Fruit fly (Drosophila melanogaster) whole organism, embryonic: ENCODE data around the gene mdlc.

Experiments used
- Ada2b ChIP-seq: fragments of 200-800 bp; sonication (Bioruptor generic); IDR thresholded peaks from 2 replicates; pipeline ENCODE4 v1.3.6; 2022; ENCODE audit warnings: missing biosample characterization, missing genetic modification characterization
- C15 ChIP-seq: fragments of 200-800 bp; sonication (Bioruptor generic); IDR thresholded peaks from 3 replicates; pipeline ENCODE4 v1.3.6; 2022; ENCODE audit warnings: missing biosample characterization, missing genetic modification characterization
- CG10274 ChIP-seq: fragments of 200-800 bp; sonication (Bioruptor generic); optimal IDR thresholded peaks from 3 replicates; lab custom pipeline; 2017; ENCODE audit warnings: missing biosample characterization, mild to moderate bottlenecking, missing genetic modification characterization
- CG10366 ChIP-seq: fragments of 200-800 bp; sonication (Bioruptor generic); IDR thresholded peaks from 2 replicates; pipeline ENCODE4 v1.3.6; 2022; ENCODE audit warnings: missing biosample characterization, missing genetic modification characterization
- CG11247 ChIP-seq: fragments of 200-800 bp; sonication (Bioruptor generic); IDR thresholded peaks from 2 replicates; pipeline ENCODE4 v1.3.6; 2022; ENCODE audit warnings: missing biosample characterization, missing genetic modification characterization
- CG11560 ChIP-seq: fragments of 200-800 bp; sonication (Bioruptor generic); IDR thresholded peaks from 3 replicates; pipeline ENCODE4 v1.3.6; 2022; ENCODE audit warnings: missing biosample characterization, missing genetic modification characterization
- CG11695 ChIP-seq: fragments of 200-800 bp; sonication (Bioruptor generic); IDR thresholded peaks from 3 replicates; pipeline ENCODE4 v1.3.6; 2022; ENCODE audit warnings: missing biosample characterization, missing genetic modification characterization
- CG13123 ChIP-seq: fragments of 200-800 bp; sonication (Bioruptor generic); optimal IDR thresholded peaks from 2 replicates; lab custom pipeline; 2016; ENCODE audit warnings: missing biosample characterization, missing genetic modification characterization
- CG14710 ChIP-seq: fragments of 200-800 bp; sonication (Bioruptor generic); optimal IDR thresholded peaks from 3 replicates; lab custom pipeline; 2019; ENCODE audit warnings: missing biosample characterization, mild to moderate bottlenecking, missing genetic modification characterization, moderate library complexity
- CG15514 ChIP-seq: fragments of 200-800 bp; sonication (Bioruptor generic); optimal IDR thresholded peaks from 3 replicates; lab custom pipeline; 2017; ENCODE audit warnings: missing biosample characterization, missing genetic modification characterization, mild to moderate bottlenecking, moderate library complexity, missing genetic modification reagents
- CG1602 ChIP-seq: fragments of 200-800 bp; sonication (Bioruptor generic); optimal IDR thresholded peaks from 3 replicates; lab custom pipeline; 2016; ENCODE audit warnings: missing biosample characterization, missing genetic modification characterization
- CG18764 ChIP-seq: fragments of 200-800 bp; sonication (Bioruptor generic); optimal IDR thresholded peaks from 3 replicates; lab custom pipeline; 2016; ENCODE audit warnings: missing biosample characterization, missing genetic modification characterization
- CG32532 ChIP-seq: fragments of 200-800 bp; sonication (Bioruptor generic); IDR thresholded peaks from 2 replicates; pipeline ENCODE4 v1.3.6; 2022; ENCODE audit warnings: missing biosample characterization, missing genetic modification characterization
- CG33213 ChIP-seq: fragments of 200-800 bp; sonication (Bioruptor generic); optimal IDR thresholded peaks from 3 replicates; lab custom pipeline; 2016; ENCODE audit warnings: missing biosample characterization, missing genetic modification characterization
- CG3847 ChIP-seq: fragments of 200-800 bp; sonication (Bioruptor generic); IDR thresholded peaks from 2 replicates; pipeline ENCODE4 v1.3.6; 2022; ENCODE audit warnings: missing biosample characterization, missing genetic modification characterization
- CG4360 ChIP-seq: fragments of 200-800 bp; sonication (Bioruptor generic); IDR thresholded peaks from 2 replicates; pipeline ENCODE4 v1.3.6; 2022; ENCODE audit warnings: missing biosample characterization, missing genetic modification characterization
- CG4424 ChIP-seq: fragments of 200-800 bp; sonication (Bioruptor generic); optimal IDR thresholded peaks from 3 replicates; lab custom pipeline; 2016; ENCODE audit warnings: missing biosample characterization, missing genetic modification characterization
- CG4854 ChIP-seq: fragments of 200-800 bp; sonication (Bioruptor generic); optimal IDR thresholded peaks from 2 replicates; lab custom pipeline; 2016; ENCODE audit warnings: missing biosample characterization, missing genetic modification characterization, inconsistent platforms
- CG7271 ChIP-seq: fragments of 200-800 bp; sonication (Bioruptor generic); optimal IDR thresholded peaks from 2 replicates; lab custom pipeline; 2018; ENCODE audit warnings: missing biosample characterization, mild to moderate bottlenecking, missing genetic modification characterization, moderate library complexity
- CG7839 ChIP-seq: fragments of 200-800 bp; sonication (Bioruptor generic); optimal IDR thresholded peaks from 3 replicates; lab custom pipeline; 2018; ENCODE audit warnings: missing biosample characterization, mild to moderate bottlenecking, missing genetic modification characterization, moderate library complexity
- CG8089 ChIP-seq: fragments of 200-800 bp; sonication (Bioruptor generic); optimal IDR thresholded peaks from 3 replicates; lab custom pipeline; 2016; ENCODE audit warnings: missing biosample characterization, missing genetic modification characterization
- CG9817 ChIP-seq: fragments of 200-800 bp; sonication (Bioruptor generic); optimal IDR thresholded peaks from 2 replicates; lab custom pipeline; 2018; ENCODE audit warnings: missing biosample characterization, mild to moderate bottlenecking, missing genetic modification characterization, moderate library complexity
- CG9932 ChIP-seq: fragments of 200-800 bp; sonication (Bioruptor generic); IDR thresholded peaks from 2 replicates; pipeline ENCODE4 v1.3.6; 2022; ENCODE audit warnings: missing biosample characterization, missing genetic modification characterization
- CHES-1-like ChIP-seq: fragments of 200-800 bp; sonication (Bioruptor generic); optimal IDR thresholded peaks from 2 replicates; lab custom pipeline; 2016; ENCODE audit warnings: missing biosample characterization, missing genetic modification characterization
- D19A ChIP-seq: fragments of 200-800 bp; optimal IDR thresholded peaks from 3 replicates; lab custom pipeline; 2019; ENCODE audit warnings: missing biosample characterization, mild to moderate bottlenecking, missing genetic modification characterization, moderate library complexity
- Dad ChIP-seq: fragments of 200-800 bp; sonication (Bioruptor generic); optimal IDR thresholded peaks from 3 replicates; lab custom pipeline; 2016; ENCODE audit warnings: missing biosample characterization, missing genetic modification characterization
- Dip3 ChIP-seq: fragments of 200-800 bp; sonication (Bioruptor generic); optimal IDR thresholded peaks from 3 replicates; lab custom pipeline; 2016; ENCODE audit warnings: missing biosample characterization, missing genetic modification characterization
- Gug ChIP-seq: fragments of 200-800 bp; sonication (Bioruptor generic); IDR thresholded peaks from 4 replicates; pipeline ENCODE4 v1.3.6; 2022; ENCODE audit warnings: missing biosample characterization, missing genetic modification characterization
- Med ChIP-seq: fragments of 200-800 bp; sonication (Bioruptor generic); peaks from one replicate; lab custom pipeline; 2016; ENCODE audit warnings: missing biosample characterization, missing genetic modification characterization, mild to moderate bottlenecking, inconsistent platforms, moderate library complexity
- Ptx1 ChIP-seq: fragments of 200-800 bp; sonication (Bioruptor generic); IDR thresholded peaks from 2 replicates; pipeline ENCODE4 v1.3.6; 2022; ENCODE audit warnings: missing biosample characterization, missing genetic modification characterization
- Rx ChIP-seq: fragments of 200-800 bp; sonication (Bioruptor generic); IDR thresholded peaks from 2 replicates; pipeline ENCODE4 v1.3.6; 2022; ENCODE audit warnings: missing biosample characterization, missing genetic modification characterization
- TFAM ChIP-seq: fragments of 200-800 bp; sonication (Bioruptor generic); optimal IDR thresholded peaks from 2 replicates; lab custom pipeline; 2017; ENCODE audit warnings: missing biosample characterization, missing genetic modification characterization, inconsistent platforms
- Tbp ChIP-seq: fragments of >200 bp; optimal IDR thresholded peaks from 2 replicates; lab custom pipeline; 2018; ENCODE audit warnings: missing biosample characterization, missing genetic modification characterization
- al ChIP-seq: fragments of 200-800 bp; sonication (Bioruptor generic); IDR thresholded peaks from 2 replicates; pipeline ENCODE4 v1.3.6; 2022; ENCODE audit warnings: missing biosample characterization, missing genetic modification characterization
- corto ChIP-seq: fragments of 200-800 bp; sonication (Bioruptor generic); optimal IDR thresholded peaks from 2 replicates; lab custom pipeline; 2016; ENCODE audit warnings: missing biosample characterization, mild to moderate bottlenecking, missing genetic modification characterization, moderate library complexity
- dan ChIP-seq: fragments of 200-800 bp; sonication (Bioruptor generic); IDR thresholded peaks from 2 replicates; pipeline ENCODE4 v1.3.6; 2022; ENCODE audit warnings: missing biosample characterization, missing genetic modification characterization
- dmrt99B ChIP-seq: fragments of 200-800 bp; sonication (Bioruptor generic); optimal IDR thresholded peaks from 2 replicates; lab custom pipeline; 2018; ENCODE audit warnings: missing biosample characterization, mild to moderate bottlenecking, missing genetic modification characterization, moderate library complexity
- eyg ChIP-seq: fragments of 200-800 bp; sonication (Bioruptor generic); optimal IDR thresholded peaks from 3 replicates; lab custom pipeline; 2016; ENCODE audit warnings: missing biosample characterization, missing genetic modification characterization
- fd64A ChIP-seq: fragments of 200-800 bp; sonication (Bioruptor generic); optimal IDR thresholded peaks from 3 replicates; lab custom pipeline; 2018; ENCODE audit warnings: missing biosample characterization, mild to moderate bottlenecking, missing genetic modification characterization
- ham ChIP-seq: fragments of 200-800 bp; sonication (Bioruptor generic); IDR thresholded peaks from 2 replicates; pipeline ENCODE4 v1.3.6; 2022; ENCODE audit warnings: missing biosample characterization, missing genetic modification characterization
- hkb ChIP-seq, 2 experiments: fragments of 200-800 bp in 1 of 2; fragments of >200 bp in 1 of 2; sonication (Bioruptor generic) in 1 of 2; IDR thresholded peaks in 1 of 2; optimal IDR thresholded peaks in 1 of 2; 2 replicates each; pipeline versions ENCODE4 v1.3.6 to Lab custom; 2017 to 2022; ENCODE audit warnings: missing biosample characterization in 1 of 2, missing genetic modification characterization in 1 of 2
- mam ChIP-seq: fragments of 200-800 bp; sonication (Bioruptor generic); optimal IDR thresholded peaks from 3 replicates; lab custom pipeline; 2016; ENCODE audit warnings: missing biosample characterization, missing genetic modification characterization
- odd ChIP-seq: fragments of 200-800 bp; sonication (Bioruptor generic); optimal IDR thresholded peaks from 2 replicates; lab custom pipeline; 2017; ENCODE audit warnings: missing biosample characterization, mild to moderate bottlenecking, missing genetic modification characterization
- peb ChIP-seq: fragments of 200-800 bp; sonication (Bioruptor generic); IDR thresholded peaks from 2 replicates; pipeline ENCODE4 v1.3.6; 2022; ENCODE audit warnings: missing biosample characterization, missing genetic modification characterization
- run ChIP-seq: fragments of 200-800 bp; sonication (Bioruptor generic); optimal IDR thresholded peaks from 3 replicates; lab custom pipeline; 2018; ENCODE audit warnings: missing biosample characterization, mild to moderate bottlenecking, missing genetic modification characterization
- sc ChIP-seq, 3 experiments: fragments of >200 bp in 2 of 3; fragments of 200-800 bp in 1 of 3; sonication (Bioruptor generic) in 1 of 3; optimal IDR thresholded peaks; 2 replicates in 2 of 3; 3 replicates in 1 of 3; lab custom pipeline; 2017; ENCODE audit warnings: mild to moderate bottlenecking in 1 of 3, missing biosample characterization in 1 of 3, missing genetic modification characterization in 1 of 3, missing genetic modification reagents in 1 of 3
- slbo ChIP-seq: fragments of 200-800 bp; sonication (Bioruptor generic); IDR thresholded peaks from 2 replicates; pipeline ENCODE4 v1.3.6; 2022; ENCODE audit warnings: missing biosample characterization, missing genetic modification characterization
- stwl ChIP-seq: fragments of 200-800 bp; sonication (Bioruptor generic); optimal IDR thresholded peaks from 3 replicates; lab custom pipeline; 2018; ENCODE audit warnings: missing biosample characterization, mild to moderate bottlenecking, missing genetic modification characterization, moderate library complexity
- tna ChIP-seq: fragments of 200-800 bp; sonication (Bioruptor generic); IDR thresholded peaks from 2 replicates; pipeline ENCODE4 v1.3.6; 2022; ENCODE audit warnings: missing biosample characterization, missing genetic modification characterization; ENCODE audit not compliant: partially characterized antibody
- usp ChIP-seq: fragments of >200 bp; optimal IDR thresholded peaks from 2 replicates; lab custom pipeline; 2017; ENCODE audit warnings: missing biosample characterization, missing genetic modification characterization

mdlc gene

DNA sequence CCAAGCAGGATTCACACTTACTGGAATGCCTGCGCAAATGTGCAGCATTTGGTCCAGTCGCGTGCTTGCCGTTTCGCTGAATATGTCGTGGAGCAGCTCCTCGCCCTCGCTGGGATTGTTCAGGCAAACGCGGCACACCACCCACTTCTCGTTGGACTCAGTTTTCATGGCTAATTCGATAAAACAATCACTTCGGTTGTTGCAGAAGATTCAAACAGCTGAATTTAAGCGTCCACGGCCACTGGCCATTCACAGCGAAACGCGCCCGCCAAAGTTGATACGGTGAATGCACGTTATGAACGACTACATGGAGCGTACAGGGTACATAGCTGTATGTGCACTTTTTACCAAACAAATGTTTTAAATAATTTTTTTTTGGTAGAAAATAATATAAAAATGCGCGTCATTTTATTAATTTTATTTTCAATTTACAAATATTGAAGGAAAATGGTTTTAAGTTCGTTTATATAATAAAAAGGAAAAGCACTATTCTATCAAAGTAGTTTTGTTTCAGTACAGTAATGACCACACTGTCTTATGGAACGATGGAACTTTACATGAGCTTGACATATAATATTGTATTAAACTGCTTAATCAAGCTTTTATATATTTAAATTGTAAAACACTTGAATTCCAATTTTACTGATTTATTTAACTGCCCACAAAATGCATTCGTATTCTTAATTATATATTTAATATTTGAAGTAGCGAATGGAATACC lies 26.3 kb upstream of the mdlc start, which contains the start of gene trem (continued):
- peak; percentile 1 for TF ChIP-seq CG15514 (GFP tag; lab: Kevin White, UChicago)
- TF ChIP-seq fd64A (GFP tag; lab: Kevin White, UChicago) = no peak
- TF ChIP-seq Dad (GFP tag; lab: Kevin White, UChicago) = no peak
- TF ChIP-seq usp (GFP tag; lab: Kevin White, UChicago) = no peak
- no peak for TF ChIP-seq Rx
- peak; percentile 15 for TF ChIP-seq stwl
- TF ChIP-seq Dip3 (GFP tag; lab: Kevin White, UChicago) = peak; percentile 60
- peak; percentile 16 for TF ChIP-seq CG8089 (GFP tag; lab: Kevin White, UChicago)
- no peak for TF ChIP-seq dan (GFP tag; lab: Robert Waterston, UW)
- peak; percentile 79 for TF ChIP-seq CG1602 (GFP tag; lab: Kevin White, UChicago)
- TF ChIP-seq CG10366 (GFP tag; lab: Robert Waterston, UW) = peak; percentile 63
- TF ChIP-seq CG11560 (tag; lab: Robert Waterston, UW) = peak; percentile 61; the same call in 2 of the 3 replicates
- TF ChIP-seq Med (GFP tag; lab: Kevin White, UChicago) = peak; percentile 78
- TF ChIP-seq CG32532 = peak; percentile 67
- TF ChIP-seq CG4424 (GFP tag; lab: Kevin White, UChicago) = peak; percentile 96
- no peak for TF ChIP-seq run (tag; lab: Kevin White, UChicago)
- no peak for TF ChIP-seq sc (optimal IDR thresholded peaks at IDR 0.05; lab: Kevin White, UChicago)
- TF ChIP-seq sc (GFP tag; optimal IDR thresholded peaks at IDR 0.05; lab: Kevin White, UChicago) = peak; percentile 45
- no peak for TF ChIP-seq odd (GFP tag; lab: Kevin White, UChicago)
- no peak for TF ChIP-seq Tbp (GFP tag; lab: Kevin White, UChicago)
- 0 out of 2 replicates have a peak, but pooled peaks have one; percentile 13 for TF ChIP-seq peb
- peak; percentile 37 for TF ChIP-seq CG13123 (GFP tag; lab: Kevin White, UChicago)
- no peak for TF ChIP-seq TFAM
- TF ChIP-seq CG9932 (GFP tag; lab: Robert Waterston, UW) = peak; percentile 90
- peak; percentile 84 for TF ChIP-seq CG9817 (tag; lab: Kevin White, UChicago)
- no peak for TF ChIP-seq hkb (optimal IDR thresholded peaks at IDR 0.05; lab: Kevin White, UChicago)
- no peak for TF ChIP-seq hkb (GFP tag; IDR thresholded peaks at IDR 0.05; lab: Robert Waterston, UW)
- peak; percentile 87 for TF ChIP-seq Gug (GFP tag; lab: Robert Waterston, UW)
- peak; percentile 38 for TF ChIP-seq CG10274
- peak; percentile 70 for TF ChIP-seq CG4854 (GFP tag; lab: Kevin White, UChicago)
- peak; percentile 28 for TF ChIP-seq CHES-1-like (GFP tag; lab: Kevin White, UChicago)
- peak; percentile 49; the same call in 1 of the 3 replicates for TF ChIP-seq CG11695 (GFP tag; lab: Robert Waterston, UW)
- TF ChIP-seq C15 (GFP tag; lab: Robert Waterston, UW) = no peak
- TF ChIP-seq CG18764 = peak; percentile 51
- TF ChIP-seq corto (GFP tag; lab: Kevin White, UChicago) = no peak
- no peak for TF ChIP-seq dmrt99B (tag; lab: Kevin White, UChicago)
- peak; percentile 81 for TF ChIP-seq CG7839 (tag; lab: Kevin White, UChicago)
- peak; percentile 39 for TF ChIP-seq Ada2b (GFP tag; lab: Robert Waterston, UW)
- TF ChIP-seq CG4360 (GFP tag; lab: Robert Waterston, UW) = no peak
- no peak for TF ChIP-seq D19A (tag; lab: Kevin White, UChicago)
- TF ChIP-seq tna (GFP tag; lab: Robert Waterston, UW) = no peak
- TF ChIP-seq slbo (GFP tag; lab: Robert Waterston, UW) = peak; percentile 91
- no peak for TF ChIP-seq CG7271 (tag; lab: Kevin White, UChicago)
- TF ChIP-seq al (GFP tag; lab: Robert Waterston, UW) = peak; percentile 69
- peak; percentile 61 for TF ChIP-seq CG3847 (GFP tag; lab: Robert Waterston, UW)
- peak; percentile 80 for TF ChIP-seq Ptx1 (GFP tag; lab: Robert Waterston, UW)
- TF ChIP-seq mam (GFP tag; lab: Kevin White, UChicago) = peak; percentile 73
- TF ChIP-seq ham (GFP tag; lab: Robert Waterston, UW) = no peak
- peak; percentile 61 for TF ChIP-seq CG11247 (GFP tag; lab: Robert Waterston, UW)
- peak; percentile 83 for TF ChIP-seq CG14710
- no peak for TF ChIP-seq CG33213 (GFP tag; lab: Kevin White, UChicago)
- TF ChIP-seq eyg = no peak
